Fruit fly (Drosophila melanogaster) whole organism, prepupa: ENCODE data around the gene be.
A peak's percentile ranks its signal among the peaks of the same experiment; 100 is the strongest.

ENCODE experiments used
- Blimp-1 ChIP-seq: fragments of 200-800 bp; sonication (Bioruptor generic); optimal IDR thresholded peaks from 3 replicates; lab custom pipeline; 2017; ENCODE audit warnings: missing biosample characterization, missing genetic modification characterization, mild to moderate bottlenecking, moderate library complexity, missing genetic modification reagents
- CG10631 ChIP-seq: fragments of 200-800 bp; sonication (Bioruptor generic); optimal IDR thresholded peaks from 2 replicates; lab custom pipeline; 2016; ENCODE audit warnings: missing biosample characterization, missing genetic modification characterization
- CG10669 ChIP-seq: fragments of 200-800 bp; sonication (Bioruptor generic); optimal IDR thresholded peaks from 3 replicates; lab custom pipeline; 2018; ENCODE audit warnings: missing biosample characterization, mild to moderate bottlenecking, missing genetic modification characterization, moderate library complexity
- CG11294 ChIP-seq: fragments of 200-800 bp; sonication (Bioruptor generic); IDR thresholded peaks from 2 replicates; pipeline ENCODE4 v1.3.6; 2022; ENCODE audit warnings: missing biosample characterization, missing genetic modification characterization
- CG11762 ChIP-seq: fragments of 200-800 bp; sonication (Bioruptor generic); optimal IDR thresholded peaks from 3 replicates; lab custom pipeline; 2016; ENCODE audit warnings: missing biosample characterization, missing genetic modification characterization; ENCODE audit not compliant: insufficient read depth
- CG11902 ChIP-seq: fragments of 200-800 bp; sonication (Bioruptor generic); optimal IDR thresholded peaks from 3 replicates; lab custom pipeline; 2016; ENCODE audit warnings: missing biosample characterization, missing genetic modification characterization
- CG15336 ChIP-seq: fragments of 200-800 bp; sonication (Bioruptor generic); IDR thresholded peaks from 2 replicates; pipeline ENCODE4 v1.3.6; 2022; ENCODE audit warnings: missing biosample characterization, missing genetic modification characterization
- CG1621 ChIP-seq: fragments of 200-800 bp; sonication (Bioruptor generic); optimal IDR thresholded peaks from 3 replicates; lab custom pipeline; 2018; ENCODE audit warnings: missing biosample characterization, mild to moderate bottlenecking, missing genetic modification characterization
- CG31627 ChIP-seq: fragments of 200-800 bp; sonication (Bioruptor generic); optimal IDR thresholded peaks from 3 replicates; lab custom pipeline; 2016; ENCODE audit warnings: missing biosample characterization, missing genetic modification characterization
- CG32006 ChIP-seq: fragments of 200-800 bp; sonication (Bioruptor generic); optimal IDR thresholded peaks from 3 replicates; lab custom pipeline; 2017; ENCODE audit warnings: missing biosample characterization, mild to moderate bottlenecking, missing genetic modification characterization
- CG34406 ChIP-seq: fragments of 200-800 bp; sonication (Bioruptor generic); optimal IDR thresholded peaks from 3 replicates; lab custom pipeline; 2016; ENCODE audit warnings: missing biosample characterization, missing genetic modification characterization
- CG3919 ChIP-seq: fragments of 200-800 bp; sonication (Bioruptor generic); optimal IDR thresholded peaks from 3 replicates; lab custom pipeline; 2016; ENCODE audit warnings: missing biosample characterization, missing genetic modification characterization
- CG6163 ChIP-seq: fragments of 200-800 bp; sonication (Bioruptor generic); IDR thresholded peaks from 3 replicates; pipeline ENCODE4 v1.3.6; 2022; ENCODE audit warnings: missing biosample characterization, missing genetic modification characterization
- CG6276 ChIP-seq: fragments of 200-800 bp; sonication (Bioruptor generic); optimal IDR thresholded peaks from 2 replicates; lab custom pipeline; 2017; ENCODE audit warnings: missing biosample characterization, mild to moderate bottlenecking, missing genetic modification characterization
- CG6792 ChIP-seq: fragments of 200-800 bp; sonication (Bioruptor generic); optimal IDR thresholded peaks from 3 replicates; lab custom pipeline; 2016; ENCODE audit warnings: missing biosample characterization, missing genetic modification characterization
- CG6854 ChIP-seq: fragments of 200-800 bp; sonication (Bioruptor generic); optimal IDR thresholded peaks from 2 replicates; lab custom pipeline; 2017; ENCODE audit warnings: missing biosample characterization, mild to moderate bottlenecking, missing genetic modification characterization
- CG7368 ChIP-seq: fragments of 200-800 bp; sonication (Bioruptor generic); optimal IDR thresholded peaks from 3 replicates; lab custom pipeline; 2016; ENCODE audit warnings: missing biosample characterization, missing genetic modification characterization
- CG9139 ChIP-seq: fragments of 200-800 bp; sonication (Bioruptor generic); optimal IDR thresholded peaks from 3 replicates; lab custom pipeline; 2017; ENCODE audit warnings: missing biosample characterization, mild to moderate bottlenecking, missing genetic modification characterization
- Eip75B ChIP-seq: fragments of 200-800 bp; sonication (Bioruptor generic); optimal IDR thresholded peaks from 3 replicates; lab custom pipeline; 2016; ENCODE audit warnings: missing biosample characterization, missing genetic modification characterization
- Eip78C ChIP-seq: fragments of 200-800 bp; sonication (Bioruptor generic); peaks from one replicate; lab custom pipeline; 2016; ENCODE audit warnings: missing biosample characterization, missing genetic modification characterization
- Eip93F ChIP-seq: fragments of 200-800 bp; sonication (Bioruptor generic); optimal IDR thresholded peaks from 2 replicates; lab custom pipeline; 2016; ENCODE audit warnings: missing biosample characterization, mild to moderate bottlenecking, missing genetic modification characterization
- Ets21C ChIP-seq: fragments of 200-800 bp; sonication (Bioruptor generic); optimal IDR thresholded peaks from 3 replicates; lab custom pipeline; 2016; ENCODE audit warnings: missing biosample characterization, missing genetic modification characterization
- Gug ChIP-seq: fragments of 200-800 bp; sonication (Bioruptor generic); IDR thresholded peaks from 2 replicates; pipeline ENCODE4 v1.3.6; 2022; ENCODE audit warnings: missing biosample characterization, missing genetic modification characterization
- Hr38 ChIP-seq: sonication (Bioruptor generic); optimal IDR thresholded peaks from 2 replicates; lab custom pipeline; 2016; ENCODE audit warnings: missing biosample characterization, missing genetic modification characterization
- Hr4 ChIP-seq: fragments of 200-800 bp; sonication (Bioruptor generic); optimal IDR thresholded peaks from 3 replicates; lab custom pipeline; 2016; ENCODE audit warnings: missing biosample characterization, missing genetic modification characterization
- Lpt ChIP-seq: fragments of 200-800 bp; sonication (Bioruptor generic); optimal IDR thresholded peaks from 3 replicates; lab custom pipeline; 2016; ENCODE audit warnings: missing biosample characterization, missing genetic modification characterization
- OdsH ChIP-seq: fragments of 200-800 bp; sonication (Bioruptor generic); optimal IDR thresholded peaks from 3 replicates; lab custom pipeline; 2016; ENCODE audit warnings: missing biosample characterization, missing genetic modification characterization
- Sox102F ChIP-seq: fragments of 200-800 bp; sonication (Bioruptor generic); optimal IDR thresholded peaks from 2 replicates; lab custom pipeline; 2016; ENCODE audit warnings: missing biosample characterization, mild to moderate bottlenecking, missing genetic modification characterization
- acj6 ChIP-seq: fragments of 200-800 bp; sonication (Bioruptor generic); optimal IDR thresholded peaks from 3 replicates; lab custom pipeline; 2016; ENCODE audit warnings: missing biosample characterization, missing genetic modification characterization
- cyc ChIP-seq: fragments of 200-800 bp; sonication (Bioruptor generic); optimal IDR thresholded peaks from 3 replicates; lab custom pipeline; 2016; ENCODE audit warnings: missing biosample characterization, missing genetic modification characterization
- dac ChIP-seq: fragments of 200-800 bp; sonication (Bioruptor generic); optimal IDR thresholded peaks from 2 replicates; lab custom pipeline; 2017; ENCODE audit warnings: missing biosample characterization, mild to moderate bottlenecking, missing genetic modification characterization
- dsx ChIP-seq: fragments of 200-800 bp; optimal IDR thresholded peaks from 3 replicates; lab custom pipeline; 2019; ENCODE audit warnings: missing biosample characterization, mild to moderate bottlenecking, missing genetic modification characterization, moderate library complexity; ENCODE audit not compliant: poor library complexity, severe bottlenecking
- eg ChIP-seq: fragments of 200-800 bp; sonication (Bioruptor generic); IDR thresholded peaks from 3 replicates; pipeline ENCODE4 v1.3.6; 2022; ENCODE audit warnings: missing biosample characterization, missing genetic modification characterization
- esn ChIP-seq: fragments of 200-800 bp; sonication (Bioruptor generic); optimal IDR thresholded peaks from 2 replicates; lab custom pipeline; 2016; ENCODE audit warnings: missing biosample characterization, mild to moderate bottlenecking, missing genetic modification characterization, moderate library complexity
- fd59A ChIP-seq: fragments of 200-800 bp; sonication (Bioruptor generic); optimal IDR thresholded peaks from 2 replicates; lab custom pipeline; 2017; ENCODE audit warnings: missing biosample characterization, mild to moderate bottlenecking, missing genetic modification characterization, missing genetic modification reagents
- lz ChIP-seq: fragments of 200-800 bp; sonication (Bioruptor generic); optimal IDR thresholded peaks from 3 replicates; lab custom pipeline; 2016; ENCODE audit warnings: missing biosample characterization, missing genetic modification characterization
- net ChIP-seq: fragments of 200-800 bp; sonication (Bioruptor generic); optimal IDR thresholded peaks from 3 replicates; lab custom pipeline; 2016; ENCODE audit warnings: missing biosample characterization, missing genetic modification characterization
- pdm3 ChIP-seq: fragments of 200-800 bp; sonication (Bioruptor generic); optimal IDR thresholded peaks from 3 replicates; lab custom pipeline; 2016; ENCODE audit warnings: missing biosample characterization, missing genetic modification characterization
- spab ChIP-seq: fragments of 200-800 bp; sonication (Bioruptor generic); optimal IDR thresholded peaks from 2 replicates; lab custom pipeline; 2017; ENCODE audit warnings: missing biosample characterization, mild to moderate bottlenecking, missing genetic modification characterization, missing genetic modification reagents
- ss ChIP-seq, 2 experiments: fragments of 200-800 bp; sonication (Bioruptor generic); optimal IDR thresholded peaks; 2 replicates in 1 of 2; 3 replicates in 1 of 2; lab custom pipeline; 2017 to 2018; ENCODE audit warnings: mild to moderate bottlenecking in 2 of 2, missing biosample characterization in 2 of 2, missing genetic modification characterization in 2 of 2, moderate library complexity in 1 of 2
- svp ChIP-seq: fragments of 200-800 bp; sonication (Bioruptor generic); peaks from one replicate; lab custom pipeline; 2016; ENCODE audit warnings: missing biosample characterization, missing genetic modification characterization
- vri ChIP-seq: fragments of 200-800 bp; sonication (Bioruptor generic); optimal IDR thresholded peaks from 3 replicates; lab custom pipeline; 2016; ENCODE audit warnings: missing biosample characterization, mild to moderate bottlenecking, missing genetic modification characterization

Gene be

DNA sequence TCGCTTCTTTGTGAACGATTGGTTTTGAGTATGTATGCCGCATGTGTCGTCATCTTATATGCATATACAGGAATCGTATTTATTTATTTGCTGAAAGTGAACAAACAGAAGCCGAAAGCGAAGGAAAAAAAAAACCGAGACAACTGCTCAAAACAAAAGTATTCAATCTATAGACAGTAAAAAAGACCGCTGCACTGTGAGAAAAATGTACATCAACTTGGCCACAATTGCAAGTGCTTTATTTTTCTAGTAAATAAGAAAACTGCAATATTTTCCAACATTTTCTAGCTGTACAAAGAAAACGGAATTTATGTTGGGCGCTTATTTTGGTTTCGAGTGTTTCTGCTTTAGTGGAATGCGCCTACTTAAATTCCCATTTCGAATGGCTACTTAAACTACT, 2.7 kb downstream of the be start (continued):
- TF ChIP-seq vri (GFP tag; lab: Kevin White, UChicago) (peak; percentile 46), CG1621 (tag; lab: Kevin White, UChicago) (no peak), spab (GFP tag; lab: Kevin White, UChicago) (no peak), CG6163 (GFP tag; lab: Robert Waterston, UW) (peak; percentile 47; the same call in 2 of the 3 replicates), cyc (GFP tag; lab: Kevin White, UChicago) (peak; percentile 64), CG7368 (peak; percentile 37), eg (peak; percentile 72; the same call in 2 of the 3 replicates), Hr38 (GFP tag; lab: Kevin White, UChicago) (no peak), CG31627 (GFP tag; lab: Kevin White, UChicago) (peak; percentile 62), CG32006 (peak; percentile 53), Hr4 (peak; percentile 31), dac (no peak), pdm3 (peak; percentile 53), Eip78C (GFP tag; lab: Kevin White, UChicago) (peak; percentile 80), Sox102F (GFP tag; lab: Kevin White, UChicago) (peak; percentile 42)

- TF ChIP-seq OdsH (GFP tag; lab: Kevin White, UChicago) (no peak), dsx (GFP tag; lab: Kevin White, UChicago) (no peak), Eip75B (GFP tag; lab: Kevin White, UChicago) (no peak), net (GFP tag; lab: Kevin White, UChicago) (no peak), spab (GFP tag; lab: Kevin White, UChicago) (no peak), acj6 (GFP tag; lab: Kevin White, UChicago) (no peak), CG10631 (no peak), CG34406 (GFP tag; lab: Kevin White, UChicago) (no peak), CG1621 (tag; lab: Kevin White, UChicago) (no peak), CG32006 (no peak), Gug (GFP tag; lab: Robert Waterston, UW) (no peak), cyc (GFP tag; lab: Kevin White, UChicago) (no peak), CG15336 (GFP tag; lab: Robert Waterston, UW) (no peak), CG3919 (GFP tag; lab: Kevin White, UChicago) (no peak), ss (GFP tag; optimal IDR thresholded peaks at IDR 0.05; lab: Kevin White, UChicago) (no peak), CG6276 (GFP tag; lab: Kevin White, UChicago) (no peak), Eip93F (no peak), Lpt (GFP tag; lab: Kevin White, UChicago) (no peak)
Observed at dm6 chrX:15028152-15028551, 3.9 kb downstream of the be start.

DNA sequence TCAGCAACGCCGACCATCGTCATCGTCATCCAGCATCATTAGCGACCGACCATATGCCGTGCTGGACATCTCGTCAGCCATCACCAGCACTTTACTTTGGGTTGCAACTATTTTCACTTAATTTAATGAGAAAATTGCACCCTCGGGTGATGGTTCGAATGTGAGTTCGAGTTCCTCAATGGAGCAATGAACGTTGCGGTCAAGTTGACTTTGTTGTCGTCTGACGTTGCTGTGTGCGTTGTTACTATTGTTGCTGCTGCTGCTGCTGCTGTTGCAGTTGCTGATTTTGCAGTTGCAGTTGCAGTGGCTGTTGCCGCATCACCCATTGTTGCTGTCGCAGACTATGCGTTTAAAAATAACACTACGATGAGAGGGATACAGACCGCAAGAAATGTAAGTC, 5.6 kb downstream of the be start:
- TF ChIP-seq net (GFP tag; lab: Kevin White, UChicago) (no peak), pdm3 (no peak), CG11294 (GFP tag; lab: Robert Waterston, UW) (no peak), CG1621 (tag; lab: Kevin White, UChicago) (no peak), CG31627 (GFP tag; lab: Kevin White, UChicago) (no peak), esn (no peak), CG6163 (GFP tag; lab: Robert Waterston, UW) (0 out of 3 replicates have a peak, but pooled peaks have one; percentile 31), CG7368 (no peak), dsx (GFP tag; lab: Kevin White, UChicago) (peak; percentile 84), OdsH (GFP tag; lab: Kevin White, UChicago) (no peak), Eip75B (GFP tag; lab: Kevin White, UChicago) (no peak), lz (GFP tag; lab: Kevin White, UChicago) (no peak), CG3919 (GFP tag; lab: Kevin White, UChicago) (peak; percentile 7), fd59A (no peak), Blimp-1 (GFP tag; lab: Kevin White, UChicago) (no peak)
- TF ChIP-seq, all 60 proteins: peak for 3

DNA sequence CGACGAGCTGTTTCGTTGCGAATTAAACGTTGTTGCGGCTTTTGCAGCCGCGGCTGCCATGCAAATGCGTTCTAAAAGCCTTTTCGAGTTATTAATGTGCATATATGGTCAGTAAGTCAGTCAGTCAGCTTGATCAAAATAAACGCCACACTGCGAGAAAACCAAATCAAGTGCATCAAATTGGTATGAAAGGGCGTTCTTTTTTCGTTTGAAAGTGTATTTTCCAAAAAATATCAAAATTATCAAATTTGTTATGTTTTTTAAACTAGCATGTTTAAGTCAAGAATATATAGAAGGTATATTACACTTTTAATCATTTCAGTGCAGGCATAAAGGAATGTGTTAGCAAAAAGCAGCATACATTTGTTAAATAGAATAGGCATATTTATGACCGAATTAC, 18.3 kb downstream of the be start:
- TF ChIP-seq CG9139 (GFP tag; lab: Kevin White, UChicago) (no peak), CG6276 (GFP tag; lab: Kevin White, UChicago) (peak; percentile 43), CG6163 (GFP tag; lab: Robert Waterston, UW) (peak; percentile 57; the same call in 2 of the 3 replicates), CG10669 (GFP tag; lab: Kevin White, UChicago) (peak; percentile 28), acj6 (GFP tag; lab: Kevin White, UChicago) (no peak), CG6792 (GFP tag; lab: Kevin White, UChicago) (no peak), CG11902 (GFP tag; lab: Kevin White, UChicago) (peak; percentile 13), CG11762 (GFP tag; lab: Kevin White, UChicago) (no peak), spab (GFP tag; lab: Kevin White, UChicago) (no peak), CG7368 (peak; percentile 18), Eip78C (GFP tag; lab: Kevin White, UChicago) (peak; percentile 75), Eip93F (no peak), CG6854 (GFP tag; lab: Kevin White, UChicago) (no peak), eg (peak; percentile 73), Eip75B (GFP tag; lab: Kevin White, UChicago) (peak; percentile 21), pdm3 (peak; percentile 23), CG11294 (GFP tag; lab: Robert Waterston, UW) (peak; percentile 34; the same call in 1 of the 2 replicates), svp (GFP tag; lab: Kevin White, UChicago) (peak; percentile 76), dsx (GFP tag; lab: Kevin White, UChicago) (no peak), Blimp-1 (GFP tag; lab: Kevin White, UChicago) (no peak), CG10631 (no peak), Ets21C (GFP tag; lab: Kevin White, UChicago) (peak; percentile 41), CG1621 (tag; lab: Kevin White, UChicago) (no peak)
